Fruit fly (Drosophila melanogaster) whole organism, embryonic: ENCODE measurements around the gene trr.

ENCODE experiments used
- B-H1 ChIP-seq: fragments of 200-800 bp; sonication (Bioruptor generic); IDR thresholded peaks from 3 replicates; pipeline ENCODE4 v1.3.6; 2022; ENCODE audit warnings: missing biosample characterization, missing genetic modification characterization
- CG10366 ChIP-seq: fragments of 200-800 bp; sonication (Bioruptor generic); IDR thresholded peaks from 2 replicates; pipeline ENCODE4 v1.3.6; 2022; ENCODE audit warnings: missing biosample characterization, missing genetic modification characterization
- CG10431 ChIP-seq: fragments of 200-800 bp; sonication (Bioruptor generic); optimal IDR thresholded peaks from 3 replicates; lab custom pipeline; 2018; ENCODE audit warnings: missing biosample characterization, mild to moderate bottlenecking, missing genetic modification characterization
- CG10959 ChIP-seq: fragments of 200-800 bp; sonication (Bioruptor generic); IDR thresholded peaks from 2 replicates; pipeline ENCODE4 v1.3.6; 2022; ENCODE audit warnings: missing biosample characterization, missing genetic modification characterization
- CG12219 ChIP-seq: fragments of 200-800 bp; sonication (Bioruptor generic); optimal IDR thresholded peaks from 3 replicates; lab custom pipeline; 2018; ENCODE audit warnings: missing biosample characterization, mild to moderate bottlenecking, missing genetic modification characterization
- CG1233 ChIP-seq: fragments of 200-800 bp; sonication (Bioruptor generic); optimal IDR thresholded peaks from 4 replicates; lab custom pipeline; 2018; ENCODE audit warnings: missing biosample characterization, mild to moderate bottlenecking, missing genetic modification characterization
- CG13624 ChIP-seq: fragments of 200-800 bp; sonication (Bioruptor generic); optimal IDR thresholded peaks from 2 replicates; lab custom pipeline; 2016; ENCODE audit warnings: missing biosample characterization, missing genetic modification characterization
- CG15011 ChIP-seq: fragments of 200-800 bp; sonication (Bioruptor generic); optimal IDR thresholded peaks from 3 replicates; lab custom pipeline; 2018; ENCODE audit warnings: missing biosample characterization, mild to moderate bottlenecking, missing genetic modification characterization
- CG17328 ChIP-seq: fragments of 200-800 bp; sonication (Bioruptor generic); IDR thresholded peaks from 2 replicates; pipeline ENCODE4 v1.3.6; 2022; ENCODE audit warnings: missing biosample characterization, missing genetic modification characterization
- CG1832 ChIP-seq: fragments of 200-800 bp; sonication (Bioruptor generic); optimal IDR thresholded peaks from 2 replicates; lab custom pipeline; 2017; ENCODE audit warnings: missing biosample characterization, mild to moderate bottlenecking, missing genetic modification characterization, inconsistent platforms
- CG2129 ChIP-seq: fragments of 200-800 bp; sonication (Bioruptor generic); IDR thresholded peaks from 2 replicates; pipeline ENCODE4 v1.3.6; 2022; ENCODE audit warnings: missing biosample characterization, missing genetic modification characterization; ENCODE audit not compliant: partially characterized antibody
- CG2678 ChIP-seq: fragments of 200-800 bp; sonication (Bioruptor generic); optimal IDR thresholded peaks from 3 replicates; lab custom pipeline; 2019; ENCODE audit warnings: missing biosample characterization, mild to moderate bottlenecking, missing genetic modification characterization, moderate library complexity
- CG2875 ChIP-seq: fragments of 200-800 bp; sonication (Bioruptor generic); optimal IDR thresholded peaks from 2 replicates; lab custom pipeline; 2017; ENCODE audit warnings: missing biosample characterization, mild to moderate bottlenecking, missing genetic modification characterization, missing genetic modification reagents
- CG3281 ChIP-seq: fragments of 200-800 bp; sonication (Bioruptor generic); optimal IDR thresholded peaks from 3 replicates; lab custom pipeline; 2017; ENCODE audit warnings: missing biosample characterization, mild to moderate bottlenecking, missing genetic modification characterization
- CG34376 ChIP-seq: fragments of 200-800 bp; sonication (Bioruptor generic); optimal IDR thresholded peaks from 2 replicates; lab custom pipeline; 2018; ENCODE audit warnings: missing biosample characterization, mild to moderate bottlenecking, missing genetic modification characterization
- CG3847 ChIP-seq: fragments of 200-800 bp; sonication (Bioruptor generic); IDR thresholded peaks from 2 replicates; pipeline ENCODE4 v1.3.6; 2022; ENCODE audit warnings: missing biosample characterization, missing genetic modification characterization
- CG42726 ChIP-seq: fragments of 200-800 bp; sonication (Bioruptor generic); IDR thresholded peaks from 2 replicates; pipeline ENCODE4 v1.3.6; 2022; ENCODE audit warnings: missing biosample characterization, missing genetic modification characterization; ENCODE audit not compliant: partially characterized antibody
- CG4854 ChIP-seq: fragments of 200-800 bp; sonication (Bioruptor generic); optimal IDR thresholded peaks from 2 replicates; lab custom pipeline; 2016; ENCODE audit warnings: missing biosample characterization, missing genetic modification characterization, inconsistent platforms
- CG7963 ChIP-seq: fragments of 200-800 bp; sonication (Bioruptor generic); IDR thresholded peaks from 3 replicates; pipeline ENCODE4 v1.3.6; 2022; ENCODE audit warnings: missing biosample characterization, missing genetic modification characterization; ENCODE audit not compliant: partially characterized antibody
- CG8944 ChIP-seq: fragments of 200-800 bp; sonication (Bioruptor generic); optimal IDR thresholded peaks from 3 replicates; lab custom pipeline; 2016; ENCODE audit warnings: missing biosample characterization, missing genetic modification characterization
- CTCF ChIP-seq: fragments of 200-800 bp; sonication (Bioruptor generic); optimal IDR thresholded peaks from 2 replicates; lab custom pipeline; 2017; ENCODE audit warnings: missing biosample characterization, mild to moderate bottlenecking, missing genetic modification characterization, moderate library complexity
- CoRest ChIP-seq: fragments of 200-800 bp; sonication (Bioruptor generic); optimal IDR thresholded peaks from 3 replicates; lab custom pipeline; 2018; ENCODE audit warnings: missing biosample characterization, mild to moderate bottlenecking, missing genetic modification characterization, moderate library complexity
- D ChIP-seq, 2 experiments: fragments of 200-800 bp in 1 of 2; fragments of >200 bp in 1 of 2; sonication (Bioruptor generic) in 1 of 2; optimal IDR thresholded peaks; 2 replicates in 1 of 2; 3 replicates in 1 of 2; lab custom pipeline; 2017; ENCODE audit warnings: mild to moderate bottlenecking in 1 of 2, missing biosample characterization in 1 of 2, missing genetic modification characterization in 1 of 2, missing genetic modification reagents in 1 of 2
- Dad ChIP-seq: fragments of 200-800 bp; sonication (Bioruptor generic); optimal IDR thresholded peaks from 3 replicates; lab custom pipeline; 2016; ENCODE audit warnings: missing biosample characterization, missing genetic modification characterization
- Ets65A ChIP-seq: fragments of 200-800 bp; sonication (Bioruptor generic); peaks from one replicate; lab custom pipeline; 2016; ENCODE audit warnings: missing biosample characterization, missing genetic modification characterization
- MBD-R2 ChIP-seq: fragments of 200-800 bp; sonication (Bioruptor generic); IDR thresholded peaks from 2 replicates; pipeline ENCODE4 v1.3.6; 2022; ENCODE audit warnings: missing biosample characterization, missing genetic modification characterization
- Oaz ChIP-seq: fragments of 200-800 bp; sonication (Bioruptor generic); IDR thresholded peaks from 2 replicates; pipeline ENCODE4 v1.3.6; 2022; ENCODE audit warnings: missing biosample characterization, missing genetic modification characterization
- Sry-δ ChIP-seq: fragments of 200-800 bp; sonication (Bioruptor generic); optimal IDR thresholded peaks from 2 replicates; lab custom pipeline; 2016; ENCODE audit warnings: missing biosample characterization, missing genetic modification characterization
- dimm ChIP-seq: fragments of 200-800 bp; sonication (Bioruptor generic); IDR thresholded peaks from 2 replicates; pipeline ENCODE4 v1.3.6; 2022; ENCODE audit warnings: missing biosample characterization, missing genetic modification characterization
- dmrt99B ChIP-seq: fragments of 200-800 bp; sonication (Bioruptor generic); optimal IDR thresholded peaks from 2 replicates; lab custom pipeline; 2018; ENCODE audit warnings: missing biosample characterization, mild to moderate bottlenecking, missing genetic modification characterization, moderate library complexity
- dysf ChIP-seq: fragments of 200-800 bp; sonication (Bioruptor generic); IDR thresholded peaks from 3 replicates; pipeline ENCODE4 v1.3.6; 2022; ENCODE audit warnings: missing biosample characterization, missing genetic modification characterization
- ewg ChIP-seq: fragments of 200-800 bp; sonication (Bioruptor generic); optimal IDR thresholded peaks from 3 replicates; lab custom pipeline; 2017; ENCODE audit warnings: mild to moderate bottlenecking, missing biosample characterization, missing genetic modification reagents, missing genetic modification characterization
- grn ChIP-seq: fragments of 200-800 bp; sonication (Bioruptor generic); optimal IDR thresholded peaks from 3 replicates; lab custom pipeline; 2017; ENCODE audit warnings: missing biosample characterization, missing genetic modification characterization
- hbn ChIP-seq: fragments of 200-800 bp; sonication (Bioruptor generic); IDR thresholded peaks from 2 replicates; pipeline ENCODE4 v1.3.6; 2022; ENCODE audit warnings: missing biosample characterization, missing genetic modification characterization; ENCODE audit not compliant: partially characterized antibody
- her ChIP-seq: fragments of 200-800 bp; sonication (Bioruptor generic); optimal IDR thresholded peaks from 2 replicates; lab custom pipeline; 2016; ENCODE audit warnings: missing biosample characterization, missing genetic modification characterization
- kni ChIP-seq: fragments of 200-800 bp; sonication (Bioruptor generic); optimal IDR thresholded peaks from 3 replicates; lab custom pipeline; 2017; ENCODE audit warnings: mild to moderate bottlenecking, missing biosample characterization, missing genetic modification reagents, missing genetic modification characterization
- mirr ChIP-seq: fragments of 200-800 bp; sonication (Bioruptor generic); optimal IDR thresholded peaks from 3 replicates; lab custom pipeline; 2018; ENCODE audit warnings: missing biosample characterization, mild to moderate bottlenecking, missing genetic modification characterization
- p53 ChIP-seq: fragments of 200-800 bp; sonication (Bioruptor generic); optimal IDR thresholded peaks from 2 replicates; lab custom pipeline; 2016; ENCODE audit warnings: missing biosample characterization, missing genetic modification characterization
- pb ChIP-seq: fragments of 200-800 bp; sonication (Bioruptor generic); optimal IDR thresholded peaks from 3 replicates; lab custom pipeline; 2016; ENCODE audit warnings: missing biosample characterization, missing genetic modification characterization
- peb ChIP-seq: fragments of 200-800 bp; sonication (Bioruptor generic); IDR thresholded peaks from 2 replicates; pipeline ENCODE4 v1.3.6; 2022; ENCODE audit warnings: missing biosample characterization, missing genetic modification characterization
- run ChIP-seq: fragments of 200-800 bp; sonication (Bioruptor generic); optimal IDR thresholded peaks from 3 replicates; lab custom pipeline; 2018; ENCODE audit warnings: missing biosample characterization, mild to moderate bottlenecking, missing genetic modification characterization
- schlank ChIP-seq: fragments of 200-800 bp; sonication (Bioruptor generic); optimal IDR thresholded peaks from 2 replicates; lab custom pipeline; 2018; ENCODE audit warnings: missing biosample characterization, mild to moderate bottlenecking, missing genetic modification characterization
- seq ChIP-seq: fragments of 200-800 bp; sonication (Bioruptor generic); IDR thresholded peaks from 2 replicates; pipeline ENCODE4 v1.3.6; 2022; ENCODE audit warnings: missing biosample characterization, missing genetic modification characterization
- tin ChIP-seq: fragments of 200-800 bp; sonication (Bioruptor generic); optimal IDR thresholded peaks from 3 replicates; lab custom pipeline; 2016; ENCODE audit warnings: missing biosample characterization, missing genetic modification characterization
- twi ChIP-seq: fragments of 200-800 bp; optimal IDR thresholded peaks from 2 replicates; lab custom pipeline; 2019; ENCODE audit warnings: missing biosample characterization, mild to moderate bottlenecking, missing genetic modification characterization, moderate library complexity
- unc-4 ChIP-seq: fragments of 200-800 bp; sonication (Bioruptor generic); IDR thresholded peaks from 2 replicates; pipeline ENCODE4 v1.3.6; 2022; ENCODE audit warnings: missing biosample characterization, missing genetic modification characterization; ENCODE audit not compliant: partially characterized antibody
- wdn ChIP-seq: fragments of 200-800 bp; sonication (Bioruptor generic); IDR thresholded peaks from 2 replicates; pipeline ENCODE4 v1.3.6; 2022; ENCODE audit warnings: missing biosample characterization, missing genetic modification characterization
- wek ChIP-seq: fragments of 200-800 bp; sonication (Bioruptor generic); optimal IDR thresholded peaks from 3 replicates; lab custom pipeline; 2018; ENCODE audit warnings: missing biosample characterization, mild to moderate bottlenecking, missing genetic modification characterization, moderate library complexity
- yki ChIP-seq: fragments of >200 bp; optimal IDR thresholded peaks from 3 replicates; lab custom pipeline; 2018
- zen2 ChIP-seq: fragments of 200-800 bp; sonication (Bioruptor generic); IDR thresholded peaks from 3 replicates; pipeline ENCODE4 v1.3.6; 2022; ENCODE audit warnings: missing biosample characterization, missing genetic modification characterization; ENCODE audit not compliant: partially characterized antibody

Gene trr

DNA sequence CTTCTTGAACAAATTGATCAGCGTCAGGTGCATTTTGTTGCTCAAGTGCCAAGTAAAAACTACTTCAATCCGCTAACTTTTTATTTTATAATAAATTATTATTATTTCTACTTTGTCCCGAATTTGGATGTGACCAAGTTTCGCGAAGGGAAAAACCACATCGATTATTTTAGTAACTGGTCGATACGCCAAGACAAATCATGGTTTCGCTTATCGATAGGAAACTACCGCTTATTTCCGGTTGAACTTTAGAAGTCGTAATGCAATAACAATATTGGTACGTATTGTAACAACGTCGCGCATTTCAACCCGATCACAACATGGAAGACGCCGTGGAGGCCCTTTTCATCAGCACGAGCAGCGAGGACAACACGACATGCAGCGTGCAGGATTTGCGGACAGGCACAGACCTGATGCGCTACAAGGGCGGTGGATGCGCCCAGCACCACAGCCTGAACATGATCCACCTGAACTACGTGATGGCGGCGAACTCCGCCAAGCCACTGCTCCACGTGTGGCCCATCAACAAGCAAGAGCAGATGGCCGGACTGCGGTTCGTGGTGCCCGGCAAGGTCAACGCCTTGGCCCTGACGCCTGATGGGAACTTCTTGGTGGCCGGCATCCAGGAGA, 12.5 kb downstream of the trr start, which contains the start of the genes CG14817 and CG14805 (continued):
- TF ChIP-seq CG3847 (GFP tag; lab: Robert Waterston, UW): peak; percentile 50
- TF ChIP-seq dmrt99B: no peak
- no peak for TF ChIP-seq CG8944 (GFP tag; lab: Kevin White, UChicago)
- TF ChIP-seq dysf (GFP tag; lab: Robert Waterston, UW): peak; percentile 53; the same call in 1 of the 3 replicates
- TF ChIP-seq CG15011 (GFP tag; lab: Kevin White, UChicago): no peak
- TF ChIP-seq her (GFP tag; lab: Kevin White, UChicago): peak; percentile 12
- no peak for TF ChIP-seq p53 (GFP tag; lab: Kevin White, UChicago)
- TF ChIP-seq CG10959 (GFP tag; lab: Robert Waterston, UW): no peak
- peak; percentile 62 for TF ChIP-seq hbn (GFP tag; lab: Robert Waterston, UW)
- TF ChIP-seq MBD-R2: peak; percentile 75
- TF ChIP-seq Oaz (GFP tag; lab: Robert Waterston, UW): no peak
- TF ChIP-seq CG2678 (tag; lab: Kevin White, UChicago): no peak
- TF ChIP-seq grn (GFP tag; lab: Kevin White, UChicago): no peak
- no peak for TF ChIP-seq CG42726 (GFP tag; lab: Robert Waterston, UW)
- TF ChIP-seq unc-4 (GFP tag; lab: Robert Waterston, UW): peak; percentile 66; the same call in 1 of the 2 replicates
- TF ChIP-seq tin (GFP tag; lab: Kevin White, UChicago): peak; percentile 24
- TF ChIP-seq CG2129 (GFP tag; lab: Robert Waterston, UW): no peak
- TF ChIP-seq run (tag; lab: Kevin White, UChicago): no peak
- peak; percentile 89 for TF ChIP-seq CG3281
- peak; percentile 48 for TF ChIP-seq CG4854 (GFP tag; lab: Kevin White, UChicago)
- TF ChIP-seq wdn (GFP tag; lab: Robert Waterston, UW): no peak
- TF ChIP-seq pb (GFP tag; lab: Kevin White, UChicago): peak; percentile 2
- peak; percentile 38 for TF ChIP-seq twi
- TF ChIP-seq CoRest (tag; lab: Kevin White, UChicago): peak; percentile 43
- TF ChIP-seq B-H1 (GFP tag; lab: Robert Waterston, UW): no peak
- peak; percentile 7 for TF ChIP-seq Dad (GFP tag; lab: Kevin White, UChicago)
- peak; percentile 85 for TF ChIP-seq wek (GFP tag; lab: Kevin White, UChicago)
- peak; percentile 48 for TF ChIP-seq Sry-δ (GFP tag; lab: Kevin White, UChicago)
- TF ChIP-seq CG2875 (GFP tag; lab: Kevin White, UChicago): peak; percentile 50
- peak; percentile 91 for TF ChIP-seq Ets65A
- TF ChIP-seq peb: no peak
- peak; percentile 20 for TF ChIP-seq ewg
- TF ChIP-seq zen2 (GFP tag; lab: Robert Waterston, UW): no peak
- TF ChIP-seq CG1233 (GFP tag; lab: Kevin White, UChicago): peak; percentile 83
- no peak for TF ChIP-seq D (optimal IDR thresholded peaks at IDR 0.05; lab: Kevin White, UChicago)
- peak; percentile 44 for TF ChIP-seq D (GFP tag; optimal IDR thresholded peaks at IDR 0.05; lab: Kevin White, UChicago)
- peak; percentile 93 for TF ChIP-seq mirr (GFP tag; lab: Kevin White, UChicago)
- peak; percentile 56 for TF ChIP-seq kni
- TF ChIP-seq CG34376 (GFP tag; lab: Kevin White, UChicago): peak; percentile 94
- peak; percentile 85 for TF ChIP-seq schlank (tag; lab: Kevin White, UChicago)
- TF ChIP-seq CG17328: peak; percentile 58
- TF ChIP-seq CG1832: no peak
- peak; percentile 58; the same call in 1 of the 2 replicates for TF ChIP-seq seq
- peak; percentile 30 for TF ChIP-seq CG13624 (GFP tag; lab: Kevin White, UChicago)
- peak; percentile 33 for TF ChIP-seq CTCF (GFP tag; lab: Kevin White, UChicago)
- TF ChIP-seq CG12219 (GFP tag; lab: Kevin White, UChicago): peak; percentile 79
- TF ChIP-seq CG10366 (GFP tag; lab: Robert Waterston, UW): peak; percentile 21; the same call in 1 of the 2 replicates
- TF ChIP-seq CG7963: no peak
- TF ChIP-seq CG10431 (GFP tag; lab: Kevin White, UChicago): peak; percentile 81
- TF ChIP-seq dimm (GFP tag; lab: Robert Waterston, UW): no peak
- no peak for TF ChIP-seq yki (lab: Kevin White, UChicago)
